Fruit fly (Drosophila melanogaster): ENCODE data around the gene CG31998.

Gene CG31998

DNA sequence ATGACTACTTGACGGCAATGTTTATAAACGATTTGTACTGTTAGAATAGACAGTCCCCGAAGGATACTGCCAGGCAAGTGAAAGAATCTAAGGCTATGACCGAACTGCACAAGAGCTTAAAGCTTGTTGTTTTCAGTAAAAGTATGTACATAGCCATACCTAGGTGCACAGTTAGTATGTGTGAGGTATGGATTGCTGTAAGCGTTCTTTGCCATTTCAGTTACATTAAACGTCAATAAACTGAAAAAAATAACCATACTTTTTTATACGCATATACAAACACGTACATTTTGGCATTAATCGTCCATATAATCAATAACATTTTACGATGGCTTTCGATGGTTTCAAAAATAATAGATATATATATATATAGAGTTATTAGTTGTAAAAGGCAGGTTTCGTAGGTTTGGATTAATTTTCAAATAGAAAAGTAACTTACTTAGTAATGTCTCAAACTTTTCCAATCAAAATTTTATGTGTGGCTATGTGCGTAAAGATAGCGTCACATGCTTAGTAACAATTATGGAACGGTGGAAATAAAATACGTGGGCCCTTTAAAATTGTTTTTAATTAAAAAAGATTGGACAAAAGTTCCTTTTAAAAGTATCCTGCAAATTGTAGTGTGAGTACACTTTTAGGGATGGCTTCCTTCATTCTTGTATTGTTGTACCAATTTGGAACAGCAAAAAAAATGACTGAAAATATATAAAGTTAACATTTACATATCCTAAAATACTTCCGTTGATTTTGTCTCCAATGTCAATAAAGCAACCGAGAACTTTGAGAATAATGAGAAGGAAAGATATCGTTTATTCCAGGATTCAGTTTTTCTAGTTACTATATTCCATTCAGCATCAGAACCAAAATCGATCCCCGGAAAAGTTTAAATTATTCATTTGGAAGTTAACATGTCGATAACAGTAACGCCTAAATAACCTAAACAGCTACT, 12.1 kb downstream of the CG31998 start, which contains the start of gene Abcd1 (continued):
- no peak for TF ChIP-seq CG30431 (GFP tag; optimal IDR thresholded peaks at IDR 0.05)
- TF ChIP-seq CG1024 (GFP tag; IDR thresholded peaks at IDR 0.05), result peak; percentile 98
- TF ChIP-seq emc (GFP tag; optimal IDR thresholded peaks at IDR 0.05), result no peak
- TF ChIP-seq nmo (GFP tag; optimal IDR thresholded peaks at IDR 0.05), result no peak
- peak; percentile 14 for TF ChIP-seq fd102C (GFP tag; optimal IDR thresholded peaks at IDR 0.05)
- peak; percentile 62 for TF ChIP-seq Lhr (GFP tag; optimal IDR thresholded peaks at IDR 0.05)
- TF ChIP-seq row (GFP tag; IDR thresholded peaks at IDR 0.05), result peak; percentile 67; the same call in 2 of the 3 replicates

DNA sequence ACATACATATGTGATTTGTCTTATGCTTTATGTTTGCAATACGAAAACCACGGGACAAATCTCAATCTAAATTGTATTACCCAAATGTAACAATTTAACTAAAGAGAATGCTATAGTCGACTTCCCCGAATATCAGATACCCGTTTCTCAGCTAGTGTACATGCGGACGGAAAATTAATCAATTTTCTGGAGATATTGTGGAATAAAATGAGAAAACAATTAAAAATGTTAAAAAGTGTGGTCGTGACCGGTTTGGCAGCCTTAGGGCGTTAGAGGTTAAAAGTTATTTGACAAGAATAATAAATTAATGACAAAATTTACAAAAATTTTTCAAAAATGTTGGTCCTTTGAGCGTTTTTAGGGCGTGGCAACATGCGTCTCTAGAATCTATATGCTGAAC, 13.2 kb downstream of the CG31998 start:
- no peak for TF ChIP-seq BEAF-32 (GFP tag; optimal IDR thresholded peaks at IDR 0.05)
- TF ChIP-seq Med (GFP tag), result peak; percentile 35
- peak; percentile 81 for TF ChIP-seq CG30020 (tag; optimal IDR thresholded peaks at IDR 0.05)
- no peak for TF ChIP-seq Sry-δ (GFP tag; optimal IDR thresholded peaks at IDR 0.05)
- TF ChIP-seq Gug (GFP tag; IDR thresholded peaks at IDR 0.05), result no peak
- TF ChIP-seq D19A (tag; optimal IDR thresholded peaks at IDR 0.05), result peak; percentile 70
- no peak for TF ChIP-seq Dad (GFP tag; optimal IDR thresholded peaks at IDR 0.05)
- peak; percentile 2 for TF ChIP-seq CG1603 (tag; optimal IDR thresholded peaks at IDR 0.05)
- peak; percentile 11; the same call in 1 of the 3 replicates for TF ChIP-seq row (GFP tag; IDR thresholded peaks at IDR 0.05)
- TF ChIP-seq sob (GFP tag; IDR thresholded peaks at IDR 0.05), result no peak
- no peak for TF ChIP-seq Hmx (GFP tag; optimal IDR thresholded peaks at IDR 0.05)
- TF ChIP-seq scrt (GFP tag; optimal IDR thresholded peaks at IDR 0.05), result no peak
- TF ChIP-seq unpg (GFP tag; optimal IDR thresholded peaks at IDR 0.05), result no peak
- TF ChIP-seq CG12104 (GFP tag; optimal IDR thresholded peaks at IDR 0.05), result no peak

DNA sequence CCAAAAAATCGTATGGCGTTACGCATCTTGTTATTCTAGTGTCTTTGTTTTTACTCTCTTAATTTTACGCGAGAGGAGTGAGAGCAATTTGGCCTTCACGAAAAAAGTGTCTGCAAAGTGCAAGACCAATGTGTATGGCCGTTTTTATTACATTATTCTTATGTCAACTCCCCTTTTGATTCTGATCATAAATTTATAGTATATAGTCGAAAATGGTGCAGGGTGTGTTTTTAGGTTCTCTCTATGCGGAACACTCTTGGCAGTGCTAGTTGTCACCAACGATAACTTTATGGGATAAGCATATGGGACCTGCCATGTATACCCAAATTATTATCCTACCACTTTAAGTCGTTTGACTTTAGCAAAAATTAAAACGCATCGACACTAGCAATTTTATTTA, 22.1 kb downstream of the CG31998 start:
- TF ChIP-seq yki (optimal IDR thresholded peaks at IDR 0.05) (no peak), CG32772 (GFP tag; IDR thresholded peaks at IDR 0.05) (no peak), Tbp (GFP tag; optimal IDR thresholded peaks at IDR 0.05) (no peak), tin (GFP tag; optimal IDR thresholded peaks at IDR 0.05) (no peak), CG6791 (GFP tag; IDR thresholded peaks at IDR 0.05; ENCODE audit: partially characterized antibody) (no peak), Trl (optimal IDR thresholded peaks at IDR 0.05) (peak; percentile 28 to 37), Trl (GFP tag; optimal IDR thresholded peaks at IDR 0.05) (no peak), Chrac-16 (GFP tag; optimal IDR thresholded peaks at IDR 0.05) (no peak), Six4 (GFP tag; optimal IDR thresholded peaks at IDR 0.05) (no peak), CG11723 (GFP tag; optimal IDR thresholded peaks at IDR 0.05) (peak; percentile 10), CG17612 (GFP tag; IDR thresholded peaks at IDR 0.05) (no peak), CG7987 (GFP tag; optimal IDR thresholded peaks at IDR 0.05) (no peak), CG1647 (GFP tag; optimal IDR thresholded peaks at IDR 0.05) (no peak), otp (GFP tag; IDR thresholded peaks at IDR 0.05) (no peak), her (GFP tag; optimal IDR thresholded peaks at IDR 0.05) (no peak), abd-A (tag; optimal IDR thresholded peaks at IDR 0.05) (no peak), CHES-1-like (GFP tag; optimal IDR thresholded peaks at IDR 0.05) (no peak), CG14667 (GFP tag; IDR thresholded peaks at IDR 0.05) (no peak), CG2199 (GFP tag; IDR thresholded peaks at IDR 0.05) (peak; percentile 79; the same call in 2 of the 3 replicates), bcd (GFP tag; optimal IDR thresholded peaks at IDR 0.05) (no peak)
